Worm (Caenorhabditis elegans) whole organism, L4 larva: ENCODE data around the gene hil-7.

Source experiments
- aha-1 ChIP-seq: fragments of 150-350 bp; peaks from one replicate; lab custom pipeline; 2014; ENCODE audit warnings: missing biosample characterization, missing genetic modification characterization
- fkh-10 ChIP-seq: fragments of 150-350 bp; optimal IDR thresholded peaks from 2 replicates; lab custom pipeline; 2014; ENCODE audit warnings: missing biosample characterization, missing genetic modification reagents, missing genetic modification characterization
- lin-15B ChIP-seq: fragments of 150-350 bp; sonication (generic microtip); optimal IDR thresholded peaks from 3 replicates; lab custom pipeline; 2014; ENCODE audit warnings: missing biosample characterization, missing genetic modification characterization
- lin-29 ChIP-seq: fragments of 200-800 bp; sonication (Bioruptor generic); IDR thresholded peaks from 2 replicates; pipeline ENCODE4 v1.3.6; 2022; ENCODE audit warnings: missing genetic modification reagents, missing genetic modification characterization, missing compliant biosample characterization
- nhr-102 ChIP-seq: sonication (generic microtip); optimal IDR thresholded peaks from 2 replicates; lab custom pipeline; 2016; ENCODE audit warnings: mild to moderate bottlenecking, missing genetic modification characterization, moderate library complexity, missing compliant biosample characterization
- nhr-11 ChIP-seq: fragments of 150-350 bp; optimal IDR thresholded peaks from 2 replicates; lab custom pipeline; 2014; ENCODE audit warnings: missing biosample characterization, missing genetic modification characterization
- nhr-42 ChIP-seq: fragments of 200-800 bp; sonication (Bioruptor generic); IDR thresholded peaks from 2 replicates; pipeline ENCODE4 v1.3.6; 2022; ENCODE audit warnings: missing genetic modification characterization, missing compliant biosample characterization
- pqm-1 ChIP-seq: sonication (generic microtip); optimal IDR thresholded peaks from 2 replicates; lab custom pipeline; 2017; ENCODE audit warnings: missing biosample characterization, missing genetic modification characterization
- unc-62 ChIP-seq, 3 experiments: fragments of 150-350 bp in 1 of 3; sonication (generic microtip); optimal IDR thresholded peaks in 2 of 3; peaks in 1 of 3; 1 replicate in 1 of 3; 2 replicates in 2 of 3; lab custom pipeline; 2014 to 2017; ENCODE audit warnings: missing biosample characterization in 3 of 3, missing genetic modification characterization in 3 of 3, missing genetic modification reagents in 3 of 3, missing genotype in 1 of 3
- ztf-7 ChIP-seq: fragments of 150-350 bp; optimal IDR thresholded peaks from 2 replicates; lab custom pipeline; 2014; ENCODE audit warnings: missing biosample characterization, missing genetic modification characterization

ce11 chrIV:6621252-6621651 is 24.9 kb upstream of the hil-7 start, which contains the start of gene C01B10.3:
- TF ChIP-seq lin-15B (no peak), nhr-11 (no peak), unc-62 (GFP tag; optimal IDR thresholded peaks at IDR 0.05 in 1 of 2; lab: Kevin White, UChicago) (no peak), unc-62 (tag; optimal IDR thresholded peaks at IDR 0.05; lab: Kevin White, UChicago) (no peak), pqm-1 (no peak), fkh-10 (GFP tag; lab: Kevin White, UChicago) (no peak), nhr-102 (tag; lab: Kevin White, UChicago) (no peak), nhr-42 (GFP tag; lab: Robert Waterston, UW) (no peak), lin-29 (GFP tag; lab: Robert Waterston, UW) (no peak), ztf-7 (tag; lab: Kevin White, UChicago) (no peak), aha-1 (no peak)
